Fruit fly (Drosophila melanogaster) S2 (cell line): Measurements from ENCODE around the gene CG32813.

ENCODE experiments used
- CG8478 ChIP-seq: fragments of >200 bp; optimal IDR thresholded peaks from 2 replicates; lab custom pipeline; 2018
- CTCF ChIP-seq, 2 experiments: fragments of >200 bp; optimal IDR thresholded peaks; 2 replicates each; lab custom pipeline; 2018

dm6 chrX:1375265-1375958, 5.3 kb upstream of the CG32813 start, which contains the start of gene AMPKalpha:
- no peak for TF ChIP-seq CG8478 (lab: Kevin White, UChicago)
- no peak for TF ChIP-seq CTCF (optimal IDR thresholded peaks at IDR 0.05; lab: Kevin White, UChicago)
